Worm (Caenorhabditis elegans): Measurements from ENCODE around the gene glc-1.
A peak's percentile ranks its signal among the peaks of the same experiment; 100 is the strongest.

Gene glc-1

ce11 chrV:16225524-16226116 is 6.2 kb downstream of the glc-1 start:
- TF ChIP-seq hrde-1 (tag; optimal IDR thresholded peaks at IDR 0.05; ENCODE audit: borderline replicate concordance) (no peak), nhr-90 (tag; optimal IDR thresholded peaks at IDR 0.05) (no peak), fkh-3 (tag; optimal IDR thresholded peaks at IDR 0.05) (no peak), ztf-28 (GFP tag; IDR thresholded peaks at IDR 0.05) (no peak), Y67H2A.10 (GFP tag; conservative IDR thresholded peaks at IDR 0.05) (no peak), unc-62 (GFP tag; optimal IDR thresholded peaks at IDR 0.05) (no peak), Y53G8AR.9 (GFP tag; conservative IDR thresholded peaks at IDR 0.05) (0 out of 2 replicates have a peak, but pooled peaks have one; percentile 44), ceh-91 (GFP tag; IDR thresholded peaks at IDR 0.05) (no peak), ceh-40 (GFP tag; IDR thresholded peaks at IDR 0.05) (no peak), hmg-20 (GFP tag; IDR thresholded peaks at IDR 0.05) (no peak), madf-10 (tag; optimal IDR thresholded peaks at IDR 0.05) (no peak), efl-1 (GFP tag; optimal IDR thresholded peaks at IDR 0.05) (no peak), ama-1 (optimal IDR thresholded peaks at IDR 0.05) (no peak), ama-1 (GFP tag; optimal IDR thresholded peaks at IDR 0.05) (no peak), snpc-1.1 (tag; optimal IDR thresholded peaks at IDR 0.05; ENCODE audit: insufficient read depth) (peak; percentile 92), ceh-100 (GFP tag; IDR thresholded peaks at IDR 0.05) (peak; percentile 40; the same call in 1 of the 2 replicates), mxl-1 (tag; optimal IDR thresholded peaks at IDR 0.05) (no peak), F23B12.7 (tag; optimal IDR thresholded peaks at IDR 0.05; ENCODE audit: insufficient read depth) (peak; percentile 52), egl-18 (GFP tag; IDR thresholded peaks at IDR 0.05) (no peak), Y95B8A.8 (GFP tag; IDR thresholded peaks at IDR 0.05) (no peak), Y56A3A.18 (GFP tag; IDR thresholded peaks at IDR 0.05) (0 out of 2 replicates have a peak, but pooled peaks have one; percentile 40), pha-4 (tag; optimal IDR thresholded peaks at IDR 0.05) (no peak), T07F8.4 (tag; optimal IDR thresholded peaks at IDR 0.05) (no peak), madf-8 (GFP tag; conservative IDR thresholded peaks at IDR 0.05) (0 out of 2 replicates have a peak, but pooled peaks have one; percentile 11), zim-3 (tag; optimal IDR thresholded peaks at IDR 0.05) (no peak), lsy-27 (tag; optimal IDR thresholded peaks at IDR 0.05; ENCODE audit: borderline replicate concordance, insufficient read depth) (peak; percentile 21), him-1 (tag; optimal IDR thresholded peaks at IDR 0.05) (no peak), D2030.7 (GFP tag; IDR thresholded peaks at IDR 0.05) (peak; percentile 76), lin-35 (GFP tag; optimal IDR thresholded peaks at IDR 0.05) (no peak), atf-7 (tag; optimal IDR thresholded peaks at IDR 0.05) (no peak), dpff-1 (tag; optimal IDR thresholded peaks at IDR 0.05) (no peak), lin-54 (GFP tag; optimal IDR thresholded peaks at IDR 0.05) (peak; percentile 16), attf-5 (GFP tag; optimal IDR thresholded peaks at IDR 0.05) (no peak), egl-44 (GFP tag; IDR thresholded peaks at IDR 0.05) (0 out of 2 replicates have a peak, but pooled peaks have one; percentile 52), sptf-2 (GFP tag; optimal IDR thresholded peaks at IDR 0.05) (no peak), sea-2 (GFP tag; IDR thresholded peaks at IDR 0.05) (no peak), T26A5.8 (tag; optimal IDR thresholded peaks at IDR 0.05) (no peak), snpc-4 (GFP tag; optimal IDR thresholded peaks at IDR 0.05) (peak; percentile 89), snpc-4 (tag; optimal IDR thresholded peaks at IDR 0.05) (peak; percentile 82 to 97 (median 92)), unc-130 (GFP tag; optimal IDR thresholded peaks at IDR 0.05) (peak; percentile 13), B0261.1 (tag; optimal IDR thresholded peaks at IDR 0.05) (peak; percentile 21), mcd-1 (GFP tag; IDR thresholded peaks at IDR 0.05) (peak; percentile 32), B0019.2 (GFP tag; conservative IDR thresholded peaks at IDR 0.05) (no peak), madf-6 (GFP tag; IDR thresholded peaks at IDR 0.05) (peak; percentile 73), bed-2 (GFP tag; IDR thresholded peaks at IDR 0.05) (no peak), repo-1 (tag; optimal IDR thresholded peaks at IDR 0.05) (no peak), attf-3 (GFP tag; conservative IDR thresholded peaks at IDR 0.05) (no peak), egrh-3 (GFP tag; IDR thresholded peaks at IDR 0.05) (0 out of 2 replicates have a peak, but pooled peaks have one; percentile 28)
